Worm (Caenorhabditis elegans) whole organism, early embryonic: ENCODE results near the gene clec-52.

Experiments used
- aly-1 ChIP-seq: sonication (generic microtip); optimal IDR thresholded peaks from 2 replicates; lab custom pipeline; 2016; ENCODE audit warnings: missing genetic modification characterization, missing compliant biosample characterization
- ama-1 ChIP-seq: fragments of 150-350 bp; optimal IDR thresholded peaks from 2 replicates; lab custom pipeline; 2014
- ets-7 ChIP-seq: sonication (generic microtip); optimal IDR thresholded peaks from 2 replicates; lab custom pipeline; 2016; ENCODE audit warnings: missing genotype, missing genetic modification characterization, missing compliant biosample characterization
- flt-1 ChIP-seq: fragments of 200-800 bp; sonication (Bioruptor generic); IDR thresholded peaks from 2 replicates; pipeline ENCODE4 v1.3.6; 2022; ENCODE audit warnings: missing genetic modification characterization, missing compliant biosample characterization
- pes-1 ChIP-seq: fragments of 200-800 bp; sonication (Bioruptor generic); IDR thresholded peaks from 2 replicates; pipeline ENCODE4 v1.3.6; 2022; ENCODE audit warnings: missing genetic modification reagents, missing genetic modification characterization, missing compliant biosample characterization
- sea-1 ChIP-seq: fragments of 200-800 bp; sonication (Bioruptor generic); conservative IDR thresholded peaks from 2 replicates; pipeline ENCODE4 v1.3.6; 2022; ENCODE audit warnings: missing genetic modification characterization, missing compliant biosample characterization

- no peak for TF ChIP-seq flt-1 (GFP tag; lab: Robert Waterston, UW)
- no peak for TF ChIP-seq aly-1 (tag; lab: Kevin White, UChicago)
- no peak for TF ChIP-seq ama-1 (lab: Kevin White, UChicago)
- TF ChIP-seq ets-7 (tag; lab: Kevin White, UChicago) = no peak
- TF ChIP-seq pes-1 (GFP tag; lab: Robert Waterston, UW) = no peak
- no peak for TF ChIP-seq sea-1 (GFP tag; lab: Robert Waterston, UW)
Observed at ce11 chrIV:8127430-8127829, 41.1 kb downstream of the clec-52 start.
